Worm (Caenorhabditis elegans) whole organism, young adult: Measurements from ENCODE around the gene F16F9.4.

Experiments
- B0019.2 ChIP-seq: fragments of 200-800 bp; sonication (Bioruptor generic); conservative IDR thresholded peaks from 2 replicates; pipeline ENCODE4 v1.3.6; 2022; ENCODE audit warnings: missing genetic modification reagents, missing genetic modification characterization, missing compliant biosample characterization
- B0336.3 ChIP-seq: fragments of 200-800 bp; sonication (Bioruptor generic); IDR thresholded peaks from 2 replicates; pipeline ENCODE4 v1.3.6; 2022; ENCODE audit warnings: missing genetic modification characterization, missing compliant biosample characterization
- C06A6.2 ChIP-seq: fragments of 200-800 bp; sonication (Bioruptor generic); conservative IDR thresholded peaks from 2 replicates; pipeline ENCODE4 v1.3.6; 2022; ENCODE audit warnings: missing genetic modification characterization, missing compliant biosample characterization
- F22D6.2 ChIP-seq: sonication (generic microtip); optimal IDR thresholded peaks from 2 replicates; lab custom pipeline; 2016; ENCODE audit warnings: mild to moderate bottlenecking, missing genetic modification characterization, missing compliant biosample characterization
- F23B12.7 ChIP-seq: sonication (generic microtip); optimal IDR thresholded peaks from 2 replicates; lab custom pipeline; 2017; ENCODE audit warnings: missing genetic modification characterization, mild to moderate bottlenecking, missing compliant biosample characterization, antibody characterized with exemption, moderate library complexity; ENCODE audit not compliant: insufficient read depth
- F39B2.1 ChIP-seq: fragments of 200-800 bp; sonication (Bioruptor generic); IDR thresholded peaks from 2 replicates; pipeline ENCODE4 v1.3.6; 2022; ENCODE audit warnings: missing genetic modification reagents, missing genetic modification characterization, missing compliant biosample characterization
- Y53F4B.3 ChIP-seq: fragments of 200-800 bp; sonication (Bioruptor generic); IDR thresholded peaks from 2 replicates; pipeline ENCODE4 v1.3.6; 2022; ENCODE audit warnings: missing genetic modification reagents, missing genetic modification characterization, missing compliant biosample characterization
- Y79H2A.3 ChIP-seq: fragments of 200-800 bp; sonication (Bioruptor generic); conservative IDR thresholded peaks from 2 replicates; pipeline ENCODE4 v1.3.6; 2022; ENCODE audit warnings: missing genetic modification reagents, missing genetic modification characterization, missing compliant biosample characterization
- ZK185.1 ChIP-seq: sonication (generic microtip); optimal IDR thresholded peaks from 2 replicates; lab custom pipeline; 2016; ENCODE audit warnings: mild to moderate bottlenecking, missing genetic modification characterization, missing compliant biosample characterization; ENCODE audit not compliant: poor library complexity, severe bottlenecking
- akir-1 ChIP-seq: fragments of 200-800 bp; sonication (Bioruptor generic); optimal IDR thresholded peaks from 2 replicates; lab custom pipeline; 2018; ENCODE audit warnings: mild to moderate bottlenecking, missing genetic modification characterization, moderate library complexity, missing compliant biosample characterization
- atf-7 ChIP-seq: sonication (generic microtip); optimal IDR thresholded peaks from 2 replicates; lab custom pipeline; 2017; ENCODE audit warnings: mild to moderate bottlenecking, missing genetic modification characterization, missing compliant biosample characterization
- ceh-40 ChIP-seq: fragments of 200-800 bp; sonication (Bioruptor generic); IDR thresholded peaks from 2 replicates; pipeline ENCODE4 v1.3.6; 2022; ENCODE audit warnings: missing genetic modification characterization, missing compliant biosample characterization
- chd-7 ChIP-seq: sonication (generic microtip); optimal IDR thresholded peaks from 2 replicates; lab custom pipeline; 2016; ENCODE audit warnings: mild to moderate bottlenecking, missing genetic modification characterization, moderate library complexity, missing compliant biosample characterization
- efl-1 ChIP-seq: fragments of 150-350 bp; optimal IDR thresholded peaks from 2 replicates; lab custom pipeline; 2014; ENCODE audit warnings: missing biosample characterization, missing genetic modification reagents, missing genetic modification characterization
- hmg-1.2 ChIP-seq: fragments of 200-800 bp; sonication (Bioruptor generic); IDR thresholded peaks from 2 replicates; pipeline ENCODE4 v1.3.6; 2022; ENCODE audit warnings: missing genetic modification reagents, missing genetic modification characterization, missing compliant biosample characterization
- let-607 ChIP-seq, 2 experiments: fragments of 200-800 bp in 1 of 2; sonication (Bioruptor generic) in 1 of 2; sonication (generic microtip) in 1 of 2; optimal IDR thresholded peaks; 2 replicates each; lab custom pipeline; 2016 to 2018; ENCODE audit warnings: mild to moderate bottlenecking in 2 of 2, missing compliant biosample characterization in 2 of 2, missing genetic modification characterization in 2 of 2, moderate library complexity in 2 of 2, missing genotype in 1 of 2
- lin-35 ChIP-seq, 3 experiments: fragments of 150-350 bp in 2 of 3; sonication (generic microtip) in 1 of 3; optimal IDR thresholded peaks; 2 replicates each; lab custom pipeline; 2014 to 2018; ENCODE audit warnings: missing biosample characterization in 3 of 3, missing genetic modification characterization in 3 of 3, missing genetic modification reagents in 3 of 3
- lin-54 ChIP-seq: fragments of 200-800 bp; sonication (Bioruptor generic); optimal IDR thresholded peaks from 2 replicates; lab custom pipeline; 2018; ENCODE audit warnings: mild to moderate bottlenecking, missing genetic modification characterization, missing compliant biosample characterization
- lsl-1 ChIP-seq: fragments of 200-800 bp; sonication (Bioruptor generic); optimal IDR thresholded peaks from 2 replicates; lab custom pipeline; 2018; ENCODE audit warnings: mild to moderate bottlenecking, missing genetic modification characterization, moderate library complexity, missing compliant biosample characterization
- madf-6 ChIP-seq: fragments of 200-800 bp; sonication (Bioruptor generic); IDR thresholded peaks from 2 replicates; pipeline ENCODE4 v1.3.6; 2022; ENCODE audit warnings: missing genetic modification reagents, missing genetic modification characterization, missing compliant biosample characterization
- mel-28 ChIP-seq: sonication (generic microtip); optimal IDR thresholded peaks from 2 replicates; lab custom pipeline; 2016; ENCODE audit warnings: borderline replicate concordance, mild to moderate bottlenecking, missing genetic modification characterization, missing compliant biosample characterization
- nhr-120 ChIP-seq: fragments of 200-800 bp; sonication (Bioruptor generic); IDR thresholded peaks from 2 replicates; pipeline ENCODE4 v1.3.6; 2022; ENCODE audit warnings: missing genetic modification characterization, missing compliant biosample characterization
- nhr-80 ChIP-seq: sonication (generic microtip); optimal IDR thresholded peaks from 2 replicates; lab custom pipeline; 2016; ENCODE audit warnings: missing genetic modification characterization, missing compliant biosample characterization
- pbrm-1 ChIP-seq: fragments of 200-800 bp; sonication (Bioruptor generic); IDR thresholded peaks from 2 replicates; pipeline ENCODE4 v1.3.6; 2022; ENCODE audit warnings: missing genetic modification reagents, missing genetic modification characterization, missing compliant biosample characterization
- snpc-1.3 ChIP-seq: sonication (generic microtip); optimal IDR thresholded peaks from 2 replicates; lab custom pipeline; 2017; ENCODE audit warnings: missing genetic modification characterization, mild to moderate bottlenecking, missing compliant biosample characterization, antibody characterized with exemption, moderate library complexity, missing genotype, missing genetic modification reagents; ENCODE audit not compliant: insufficient read depth
- snpc-4 ChIP-seq, 5 experiments: fragments of 150-350 bp in 1 of 5; sonication (generic microtip) in 4 of 5; optimal IDR thresholded peaks; 2 replicates each; lab custom pipeline; 2014 to 2018; ENCODE audit warnings: missing genetic modification characterization in 5 of 5, missing biosample characterization in 3 of 5, antibody characterized with exemption in 2 of 5, mild to moderate bottlenecking in 2 of 5, missing compliant biosample characterization in 2 of 5, missing genotype in 2 of 5, moderate library complexity in 2 of 5, missing genetic modification reagents in 1 of 5
- somi-1 ChIP-seq: fragments of 200-800 bp; sonication (Bioruptor generic); optimal IDR thresholded peaks from 2 replicates; lab custom pipeline; 2018; ENCODE audit warnings: mild to moderate bottlenecking, missing genetic modification characterization, missing compliant biosample characterization
- sptf-2 ChIP-seq: fragments of 200-800 bp; sonication (Bioruptor generic); optimal IDR thresholded peaks from 2 replicates; lab custom pipeline; 2018; ENCODE audit warnings: mild to moderate bottlenecking, missing genetic modification characterization, missing compliant biosample characterization
- tbx-9 ChIP-seq: sonication (generic microtip); optimal IDR thresholded peaks from 2 replicates; lab custom pipeline; 2016; ENCODE audit warnings: borderline replicate concordance, missing genetic modification characterization, inconsistent platforms, missing compliant biosample characterization
- tlf-1 ChIP-seq: fragments of 200-800 bp; sonication (Bioruptor generic); optimal IDR thresholded peaks from 2 replicates; lab custom pipeline; 2018; ENCODE audit warnings: mild to moderate bottlenecking, missing genetic modification characterization, missing compliant biosample characterization
- unc-130 ChIP-seq: sonication (generic microtip); optimal IDR thresholded peaks from 2 replicates; lab custom pipeline; 2016; ENCODE audit warnings: missing genetic modification reagents, missing genetic modification characterization, missing compliant biosample characterization
- unc-62 ChIP-seq: fragments of 150-350 bp; optimal IDR thresholded peaks from 2 replicates; lab custom pipeline; 2014; ENCODE audit warnings: missing biosample characterization, missing genetic modification reagents, missing genetic modification characterization
- xnd-1 ChIP-seq: sonication (generic microtip); optimal IDR thresholded peaks from 2 replicates; lab custom pipeline; 2016; ENCODE audit warnings: missing genotype, missing genetic modification reagents, missing genetic modification characterization, missing compliant biosample characterization
- zfh-2 ChIP-seq: fragments of 200-800 bp; sonication (Bioruptor generic); conservative IDR thresholded peaks from 2 replicates; pipeline ENCODE4 v1.3.6; 2022; ENCODE audit warnings: missing genetic modification reagents, missing genetic modification characterization, missing compliant biosample characterization
- ztf-18 ChIP-seq: sonication (generic microtip); optimal IDR thresholded peaks from 2 replicates; lab custom pipeline; 2016; ENCODE audit warnings: missing genotype, mild to moderate bottlenecking, missing genetic modification characterization, missing compliant biosample characterization
- ztf-25 ChIP-seq: fragments of 200-800 bp; sonication (Bioruptor generic); IDR thresholded peaks from 2 replicates; pipeline ENCODE4 v1.3.6; 2022; ENCODE audit warnings: missing genetic modification reagents, missing genetic modification characterization, missing compliant biosample characterization
- ztf-6 ChIP-seq: fragments of 200-800 bp; sonication (Bioruptor generic); IDR thresholded peaks from 2 replicates; pipeline ENCODE4 v1.3.6; 2022; ENCODE audit warnings: missing genetic modification reagents, missing genetic modification characterization, missing compliant biosample characterization

Gene F16F9.4

ce11 chrX:8422020-8422419 is 41.1 kb downstream of the F16F9.4 start, which contains the start of gene tag-123 (continued):
- TF ChIP-seq madf-6 (GFP tag; lab: Robert Waterston, UW) = no peak
- no peak for TF ChIP-seq lin-54 (GFP tag; lab: Kevin White, UChicago)
- no peak for TF ChIP-seq Y53F4B.3 (GFP tag; lab: Robert Waterston, UW)

ce11 chrX:8421594-8421993 is 41.6 kb downstream of the F16F9.4 start:
- no peak for TF ChIP-seq lsl-1 (GFP tag; lab: Kevin White, UChicago)
- TF ChIP-seq ztf-18 (tag; lab: Kevin White, UChicago) = no peak
- no peak for TF ChIP-seq snpc-1.3 (tag; lab: Kevin White, UChicago)
- no peak for TF ChIP-seq madf-6 (GFP tag; lab: Robert Waterston, UW)
- no peak for TF ChIP-seq ztf-6 (GFP tag; lab: Robert Waterston, UW)
- no peak for TF ChIP-seq pbrm-1 (GFP tag; lab: Robert Waterston, UW)
- TF ChIP-seq somi-1 (GFP tag; lab: Kevin White, UChicago) = no peak
- no peak for TF ChIP-seq nhr-120 (GFP tag; lab: Robert Waterston, UW)
- no peak for TF ChIP-seq tlf-1 (GFP tag; lab: Kevin White, UChicago)
- no peak for TF ChIP-seq mel-28
- no peak for TF ChIP-seq akir-1 (GFP tag; lab: Kevin White, UChicago)
- TF ChIP-seq unc-62 = peak; percentile 72
- TF ChIP-seq xnd-1 = no peak
- no peak for TF ChIP-seq snpc-4 (GFP tag; optimal IDR thresholded peaks at IDR 0.05; lab: Kevin White, UChicago)
- TF ChIP-seq snpc-4 (tag; optimal IDR thresholded peaks at IDR 0.05; lab: Kevin White, UChicago) = no peak
- TF ChIP-seq ztf-25 (GFP tag; lab: Robert Waterston, UW) = no peak
- peak; percentile 38 for TF ChIP-seq nhr-80
- TF ChIP-seq tbx-9 (tag; lab: Kevin White, UChicago) = no peak
- TF ChIP-seq efl-1 = no peak
- TF ChIP-seq B0019.2 (GFP tag; lab: Robert Waterston, UW) = no peak
- TF ChIP-seq F39B2.1 (GFP tag; lab: Robert Waterston, UW) = no peak
- TF ChIP-seq Y79H2A.3 (GFP tag; lab: Robert Waterston, UW) = no peak
- TF ChIP-seq unc-130 (GFP tag; lab: Kevin White, UChicago) = no peak
- no peak for TF ChIP-seq F22D6.2
- no peak for TF ChIP-seq ceh-40 (GFP tag; lab: Robert Waterston, UW)
- TF ChIP-seq F23B12.7 (tag; lab: Kevin White, UChicago) = no peak
- TF ChIP-seq hmg-1.2 (GFP tag; lab: Robert Waterston, UW) = no peak
- no peak for TF ChIP-seq chd-7 (tag; lab: Kevin White, UChicago)
- no peak for TF ChIP-seq lin-35 (GFP tag; optimal IDR thresholded peaks at IDR 0.05; lab: Kevin White, UChicago)
- TF ChIP-seq zfh-2 (GFP tag; lab: Robert Waterston, UW) = no peak
- TF ChIP-seq C06A6.2 = no peak
- peak in 1 of 2 experiments; percentile 35 for TF ChIP-seq let-607 (tag; optimal IDR thresholded peaks at IDR 0.05; lab: Kevin White, UChicago)
- no peak for TF ChIP-seq sptf-2 (GFP tag; lab: Kevin White, UChicago)
- peak; percentile 35 for TF ChIP-seq atf-7 (tag; lab: Kevin White, UChicago)
- TF ChIP-seq ZK185.1 (tag; lab: Kevin White, UChicago) = no peak
- TF ChIP-seq B0336.3 (GFP tag; lab: Robert Waterston, UW) = no peak
